Worm (Caenorhabditis elegans): Measurements from ENCODE around the gene R13D7.2.

Gene R13D7.2

ce11 chrV:7449303-7449827 lies 39.7 kb downstream of the R13D7.2 start, which contains the start of gene try-12:
TSS of gene try-12 (plus strand) at chrV:7449353.
- TF ChIP-seq dao-5 (tag; optimal IDR thresholded peaks at IDR 0.05) (no peak), him-1 (tag; optimal IDR thresholded peaks at IDR 0.05) (no peak), W03F9.2 (tag; optimal IDR thresholded peaks at IDR 0.05) (no peak)

DNA sequence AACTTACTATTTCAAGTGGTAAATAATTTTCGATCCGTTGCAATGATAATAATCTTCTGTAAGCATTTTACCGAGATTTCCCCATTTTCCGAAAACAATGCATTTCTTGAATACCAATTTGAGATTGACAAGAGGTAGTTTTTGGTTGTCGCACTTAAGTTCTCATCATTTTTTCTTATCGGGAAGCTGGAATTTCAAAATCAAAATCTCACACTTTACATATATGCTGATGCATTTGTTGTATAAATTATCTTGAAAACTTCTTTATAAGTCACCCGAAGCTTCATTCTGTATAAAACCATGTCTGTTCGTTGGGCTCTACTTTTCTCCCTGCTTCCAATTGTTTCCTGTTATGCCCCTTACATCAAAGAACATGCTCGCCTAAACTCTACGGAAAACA lies 41.7 kb downstream of the R13D7.2 start, which contains the start of gene try-11:
Gene try-11, plus strand, starts transcription at position 301 of the 400 bp plus-strand sequence.
- TF ChIP-seq him-1 (tag; optimal IDR thresholded peaks at IDR 0.05) (no peak), W03F9.2 (tag; optimal IDR thresholded peaks at IDR 0.05) (no peak), dao-5 (tag; optimal IDR thresholded peaks at IDR 0.05) (no peak)

- TF ChIP-seq W03F9.2 (tag; optimal IDR thresholded peaks at IDR 0.05) = no peak
- no peak for TF ChIP-seq dao-5 (tag; optimal IDR thresholded peaks at IDR 0.05)
- TF ChIP-seq him-1 (tag; optimal IDR thresholded peaks at IDR 0.05) = no peak
These were observed 44.5 kb downstream of the R13D7.2 start, which contains the start of gene try-8 for ce11 chrV:7454236-7454635. TSS of gene try-8 (minus strand) at chrV:7454336.

DNA sequence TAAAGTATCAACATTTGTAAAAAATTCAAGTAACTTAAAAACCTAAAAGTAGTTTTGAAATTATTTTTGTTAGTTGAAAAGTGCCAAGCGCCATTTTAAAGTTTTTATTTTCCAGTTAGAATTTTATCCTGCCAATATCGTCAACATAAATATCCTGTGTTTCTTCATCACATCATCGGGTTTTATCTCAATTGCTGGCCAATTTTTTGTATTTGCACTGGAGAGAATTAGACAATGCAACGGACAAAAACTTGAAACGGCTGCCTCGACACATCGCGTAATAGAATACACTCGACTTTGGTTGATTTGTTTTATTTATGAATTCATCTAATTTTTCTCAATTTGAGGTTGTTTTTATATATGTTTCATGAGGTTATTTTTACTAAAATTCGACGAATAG lies 45.3 kb downstream of the R13D7.2 start, which contains the start of gene F25E5.2:
Gene F25E5.2, plus strand, starts transcription at position 301 of the 400 bp plus-strand sequence.
- no peak for TF ChIP-seq him-1 (tag; optimal IDR thresholded peaks at IDR 0.05)
- TF ChIP-seq dao-5 (tag; optimal IDR thresholded peaks at IDR 0.05) = no peak
- no peak for TF ChIP-seq W03F9.2 (tag; optimal IDR thresholded peaks at IDR 0.05)

All from whole organism, L4/young adult.